Fruit fly (Drosophila melanogaster) whole organism, embryonic: ENCODE results near the gene CG14340.

Source experiments
- C15 ChIP-seq: fragments of 200-800 bp; sonication (Bioruptor generic); IDR thresholded peaks from 3 replicates; pipeline ENCODE4 v1.3.6; 2022; ENCODE audit warnings: missing biosample characterization, missing genetic modification characterization
- CG10565 ChIP-seq: fragments of 200-800 bp; sonication (Bioruptor generic); optimal IDR thresholded peaks from 3 replicates; lab custom pipeline; 2016; ENCODE audit warnings: missing biosample characterization, mild to moderate bottlenecking, missing genetic modification characterization
- CG11093 ChIP-seq: fragments of 200-800 bp; sonication (Bioruptor generic); IDR thresholded peaks from 3 replicates; pipeline ENCODE4 v1.3.6; 2022; ENCODE audit warnings: missing biosample characterization, missing genetic modification characterization
- CG12769 ChIP-seq: fragments of 200-800 bp; sonication (Bioruptor generic); optimal IDR thresholded peaks from 2 replicates; lab custom pipeline; 2019; ENCODE audit warnings: missing biosample characterization, mild to moderate bottlenecking, missing genetic modification characterization, moderate library complexity
- CG13894 ChIP-seq: fragments of 200-800 bp; sonication (Bioruptor generic); optimal IDR thresholded peaks from 3 replicates; lab custom pipeline; 2018; ENCODE audit warnings: missing biosample characterization, mild to moderate bottlenecking, missing genetic modification characterization, moderate library complexity
- CG15073 ChIP-seq: fragments of 200-800 bp; sonication (Bioruptor generic); optimal IDR thresholded peaks from 2 replicates; lab custom pipeline; 2016; ENCODE audit warnings: missing biosample characterization, missing genetic modification characterization
- CG17385 ChIP-seq: fragments of 200-800 bp; sonication (Bioruptor generic); optimal IDR thresholded peaks from 3 replicates; lab custom pipeline; 2018; ENCODE audit warnings: missing biosample characterization, mild to moderate bottlenecking, missing genetic modification characterization
- CG17802 ChIP-seq: fragments of 200-800 bp; sonication (Bioruptor generic); optimal IDR thresholded peaks from 2 replicates; lab custom pipeline; 2018; ENCODE audit warnings: missing biosample characterization, mild to moderate bottlenecking, missing genetic modification characterization, moderate library complexity
- CG18764 ChIP-seq: fragments of 200-800 bp; sonication (Bioruptor generic); optimal IDR thresholded peaks from 3 replicates; lab custom pipeline; 2016; ENCODE audit warnings: missing biosample characterization, missing genetic modification characterization
- CG2889 ChIP-seq: fragments of 200-800 bp; sonication (Bioruptor generic); IDR thresholded peaks from 3 replicates; pipeline ENCODE4 v1.3.6; 2022; ENCODE audit warnings: missing biosample characterization, missing genetic modification characterization
- CG3281 ChIP-seq: fragments of 200-800 bp; sonication (Bioruptor generic); optimal IDR thresholded peaks from 3 replicates; lab custom pipeline; 2017; ENCODE audit warnings: missing biosample characterization, mild to moderate bottlenecking, missing genetic modification characterization
- CG7928 ChIP-seq: fragments of 200-800 bp; sonication (Bioruptor generic); optimal IDR thresholded peaks from 2 replicates; lab custom pipeline; 2017; ENCODE audit warnings: missing biosample characterization, mild to moderate bottlenecking, missing genetic modification characterization
- CG7987 ChIP-seq: fragments of 200-800 bp; sonication (Bioruptor generic); optimal IDR thresholded peaks from 2 replicates; lab custom pipeline; 2018; ENCODE audit warnings: missing biosample characterization, mild to moderate bottlenecking, missing genetic modification characterization, moderate library complexity
- D ChIP-seq, 2 experiments: fragments of 200-800 bp in 1 of 2; fragments of >200 bp in 1 of 2; sonication (Bioruptor generic) in 1 of 2; optimal IDR thresholded peaks; 2 replicates in 1 of 2; 3 replicates in 1 of 2; lab custom pipeline; 2017; ENCODE audit warnings: mild to moderate bottlenecking in 1 of 2, missing biosample characterization in 1 of 2, missing genetic modification characterization in 1 of 2, missing genetic modification reagents in 1 of 2
- E2f2 ChIP-seq: fragments of 200-800 bp; sonication (Bioruptor generic); IDR thresholded peaks from 2 replicates; pipeline ENCODE4 v1.3.6; 2022; ENCODE audit warnings: missing biosample characterization, missing genetic modification characterization
- Ets65A ChIP-seq: fragments of 200-800 bp; sonication (Bioruptor generic); peaks from one replicate; lab custom pipeline; 2016; ENCODE audit warnings: missing biosample characterization, missing genetic modification characterization
- H2.0 ChIP-seq: fragments of 200-800 bp; sonication (Bioruptor generic); IDR thresholded peaks from 2 replicates; pipeline ENCODE4 v1.3.6; 2022; ENCODE audit warnings: missing biosample characterization, missing genetic modification characterization
- HLHmδ ChIP-seq: fragments of 200-800 bp; sonication (Bioruptor generic); optimal IDR thresholded peaks from 2 replicates; lab custom pipeline; 2018; ENCODE audit warnings: missing biosample characterization, mild to moderate bottlenecking, missing genetic modification characterization, moderate library complexity
- Hand ChIP-seq: fragments of 200-800 bp; sonication (Bioruptor generic); optimal IDR thresholded peaks from 2 replicates; lab custom pipeline; 2017; ENCODE audit warnings: mild to moderate bottlenecking, missing biosample characterization, missing genetic modification reagents, missing genetic modification characterization
- Hr51 ChIP-seq, 2 experiments: fragments of 200-800 bp; sonication (Bioruptor generic); optimal IDR thresholded peaks; 2 replicates in 1 of 2; 3 replicates in 1 of 2; lab custom pipeline; 2016 to 2018; ENCODE audit warnings: missing biosample characterization in 2 of 2, missing genetic modification characterization in 2 of 2, mild to moderate bottlenecking in 1 of 2, moderate library complexity in 1 of 2
- Mad ChIP-seq: fragments of 200-800 bp; sonication (Bioruptor generic); optimal IDR thresholded peaks from 2 replicates; lab custom pipeline; 2016; ENCODE audit warnings: missing biosample characterization, missing genetic modification characterization
- NC2α ChIP-seq: fragments of 200-800 bp; sonication (Bioruptor generic); optimal IDR thresholded peaks from 2 replicates; lab custom pipeline; 2016; ENCODE audit warnings: missing biosample characterization, missing genetic modification characterization
- Neu2 ChIP-seq: fragments of 200-800 bp; sonication (Bioruptor generic); optimal IDR thresholded peaks from 3 replicates; lab custom pipeline; 2016; ENCODE audit warnings: missing biosample characterization, missing genetic modification characterization, borderline replicate concordance
- Rx ChIP-seq: fragments of 200-800 bp; sonication (Bioruptor generic); IDR thresholded peaks from 2 replicates; pipeline ENCODE4 v1.3.6; 2022; ENCODE audit warnings: missing biosample characterization, missing genetic modification characterization
- Spps ChIP-seq: fragments of 200-800 bp; sonication (Bioruptor generic); optimal IDR thresholded peaks from 2 replicates; lab custom pipeline; 2018; ENCODE audit warnings: missing biosample characterization, mild to moderate bottlenecking, missing genetic modification characterization
- Sry-δ ChIP-seq: fragments of 200-800 bp; sonication (Bioruptor generic); optimal IDR thresholded peaks from 2 replicates; lab custom pipeline; 2016; ENCODE audit warnings: missing biosample characterization, missing genetic modification characterization
- YL-1 ChIP-seq: fragments of 200-800 bp; sonication (Bioruptor generic); optimal IDR thresholded peaks from 3 replicates; lab custom pipeline; 2017; ENCODE audit warnings: missing biosample characterization, mild to moderate bottlenecking, missing genetic modification characterization
- al ChIP-seq: fragments of 200-800 bp; sonication (Bioruptor generic); IDR thresholded peaks from 2 replicates; pipeline ENCODE4 v1.3.6; 2022; ENCODE audit warnings: missing biosample characterization, missing genetic modification characterization
- aop ChIP-seq: fragments of 200-800 bp; sonication (Bioruptor generic); IDR thresholded peaks from 2 replicates; pipeline ENCODE4 v1.3.6; 2022; ENCODE audit warnings: missing biosample characterization, missing genetic modification characterization
- ap ChIP-seq: fragments of 200-800 bp; sonication (Bioruptor generic); IDR thresholded peaks from 2 replicates; pipeline ENCODE4 v1.3.6; 2022; ENCODE audit warnings: missing biosample characterization, missing genetic modification characterization
- bbx ChIP-seq: fragments of 200-800 bp; sonication (Bioruptor generic); IDR thresholded peaks from 2 replicates; pipeline ENCODE4 v1.3.6; 2022; ENCODE audit warnings: missing biosample characterization, missing genetic modification characterization; ENCODE audit not compliant: partially characterized antibody
- br ChIP-seq: fragments of >200 bp; optimal IDR thresholded peaks from 2 replicates; lab custom pipeline; 2017
- chm ChIP-seq: fragments of 200-800 bp; sonication (Bioruptor generic); IDR thresholded peaks from 2 replicates; pipeline ENCODE4 v1.3.6; 2022; ENCODE audit warnings: missing biosample characterization, missing genetic modification characterization
- crol ChIP-seq: fragments of 200-800 bp; sonication (Bioruptor generic); IDR thresholded peaks from 2 replicates; pipeline ENCODE4 v1.3.6; 2022; ENCODE audit warnings: missing biosample characterization, missing genetic modification characterization
- dati ChIP-seq: fragments of 200-800 bp; sonication (Bioruptor generic); IDR thresholded peaks from 2 replicates; pipeline ENCODE4 v1.3.6; 2022; ENCODE audit warnings: missing biosample characterization, missing genetic modification characterization
- fd3F ChIP-seq: fragments of 200-800 bp; sonication (Bioruptor generic); optimal IDR thresholded peaks from 2 replicates; lab custom pipeline; 2018; ENCODE audit warnings: missing biosample characterization, mild to moderate bottlenecking, missing genetic modification characterization, moderate library complexity
- jigr1 ChIP-seq: fragments of 200-800 bp; sonication (Bioruptor generic); IDR thresholded peaks from 3 replicates; pipeline ENCODE4 v1.3.6; 2022; ENCODE audit warnings: missing biosample characterization, missing genetic modification characterization
- kay ChIP-seq: fragments of 200-800 bp; sonication (Bioruptor generic); optimal IDR thresholded peaks from 2 replicates; lab custom pipeline; 2016; ENCODE audit warnings: missing biosample characterization, missing genetic modification characterization
- ken ChIP-seq: fragments of 200-800 bp; sonication (Bioruptor generic); IDR thresholded peaks from 3 replicates; pipeline ENCODE4 v1.3.6; 2022; ENCODE audit warnings: missing biosample characterization, missing genetic modification characterization
- lab ChIP-seq: fragments of 200-800 bp; sonication (Bioruptor generic); optimal IDR thresholded peaks from 3 replicates; lab custom pipeline; 2017; ENCODE audit warnings: missing biosample characterization, missing genetic modification characterization, mild to moderate bottlenecking, moderate library complexity, missing genetic modification reagents
- lola ChIP-seq, 3 experiments: fragments of >200 bp in 2 of 3; fragments of 200-800 bp in 1 of 3; sonication (Bioruptor generic) in 1 of 3; optimal IDR thresholded peaks; 2 replicates each; lab custom pipeline; 2017 to 2019; ENCODE audit warnings: missing biosample characterization in 3 of 3, missing genetic modification characterization in 3 of 3, mild to moderate bottlenecking in 1 of 3, moderate library complexity in 1 of 3
- mld ChIP-seq: fragments of 200-800 bp; sonication (Bioruptor generic); IDR thresholded peaks from 3 replicates; pipeline ENCODE4 v1.3.6; 2022; ENCODE audit warnings: missing biosample characterization, missing genetic modification characterization; ENCODE audit not compliant: partially characterized antibody
- pan ChIP-seq, 4 experiments: fragments of >200 bp in 3 of 4; fragments of 200-800 bp in 1 of 4; sonication (Bioruptor generic) in 1 of 4; optimal IDR thresholded peaks in 3 of 4; IDR thresholded peaks in 1 of 4; 2 replicates each; pipeline versions ENCODE4 v1.3.6 to Lab custom; 2017 to 2022; ENCODE audit warnings: missing biosample characterization in 2 of 4, missing genetic modification characterization in 2 of 4, mixed read lengths in 1 of 4
- salm ChIP-seq: fragments of 200-800 bp; sonication (Bioruptor generic); optimal IDR thresholded peaks from 2 replicates; lab custom pipeline; 2018; ENCODE audit warnings: missing biosample characterization, mild to moderate bottlenecking, missing genetic modification characterization
- sd ChIP-seq: fragments of 200-800 bp; sonication (Bioruptor generic); optimal IDR thresholded peaks from 3 replicates; lab custom pipeline; 2018; ENCODE audit warnings: missing biosample characterization, mild to moderate bottlenecking, missing genetic modification characterization, moderate library complexity
- slou ChIP-seq: fragments of 200-800 bp; sonication (Bioruptor generic); optimal IDR thresholded peaks from 3 replicates; lab custom pipeline; 2016; ENCODE audit warnings: missing biosample characterization, missing genetic modification characterization
- tup ChIP-seq: fragments of 200-800 bp; sonication (Bioruptor generic); optimal IDR thresholded peaks from 2 replicates; lab custom pipeline; 2016; ENCODE audit warnings: missing biosample characterization, mild to moderate bottlenecking, missing genetic modification characterization, moderate library complexity
- wek ChIP-seq: fragments of 200-800 bp; sonication (Bioruptor generic); optimal IDR thresholded peaks from 3 replicates; lab custom pipeline; 2018; ENCODE audit warnings: missing biosample characterization, mild to moderate bottlenecking, missing genetic modification characterization, moderate library complexity
- wor ChIP-seq: fragments of 200-800 bp; sonication (Bioruptor generic); IDR thresholded peaks from 2 replicates; pipeline ENCODE4 v1.3.6; 2022; ENCODE audit warnings: missing biosample characterization, missing genetic modification characterization
- yki ChIP-seq: fragments of >200 bp; optimal IDR thresholded peaks from 3 replicates; lab custom pipeline; 2018

The CG14340 gene

dm6 chr2L:1075753-1076152, 37.0 kb upstream of the CG14340 start (continued):
- peak; percentile 51 for TF ChIP-seq CG3281 (GFP tag; lab: Kevin White, UChicago)
- TF ChIP-seq lab (GFP tag; lab: Kevin White, UChicago), result peak; percentile 86
- peak; percentile 88 for TF ChIP-seq ap (GFP tag; lab: Robert Waterston, UW)
- TF ChIP-seq lola (GFP tag; optimal IDR thresholded peaks at IDR 0.05; lab: Kevin White, UChicago), result peak in 1 of 3 experiments; percentile 89
- peak; percentile 55 for TF ChIP-seq crol (GFP tag; lab: Robert Waterston, UW)
- TF ChIP-seq dati (GFP tag; lab: Robert Waterston, UW), result peak; percentile 87
- TF ChIP-seq CG18764, result peak; percentile 89
- TF ChIP-seq Rx (GFP tag; lab: Robert Waterston, UW), result peak; percentile 94
- peak; percentile 99 for TF ChIP-seq Ets65A (GFP tag; lab: Kevin White, UChicago)
- peak; percentile 69 for TF ChIP-seq E2f2 (GFP tag; lab: Robert Waterston, UW)
- peak; percentile 84 for TF ChIP-seq CG2889 (GFP tag; lab: Robert Waterston, UW)
- TF ChIP-seq slou (GFP tag; lab: Kevin White, UChicago), result peak; percentile 71
- TF ChIP-seq al (GFP tag; lab: Robert Waterston, UW), result peak; percentile 43; the same call in 1 of the 2 replicates
- TF ChIP-seq YL-1 (GFP tag; lab: Kevin White, UChicago), result peak; percentile 3
- peak; percentile 50 for TF ChIP-seq fd3F (GFP tag; lab: Kevin White, UChicago)
- peak; percentile 97 for TF ChIP-seq chm (GFP tag; lab: Robert Waterston, UW)
- peak; percentile 95 for TF ChIP-seq H2.0 (GFP tag; lab: Robert Waterston, UW)
- TF ChIP-seq sd (tag; lab: Kevin White, UChicago), result peak; percentile 29
- peak; percentile 85 for TF ChIP-seq tup (GFP tag; lab: Kevin White, UChicago)
- peak; percentile 79 for TF ChIP-seq CG15073 (GFP tag; lab: Kevin White, UChicago)
- TF ChIP-seq aop, result peak; percentile 84; the same call in 1 of the 2 replicates
- peak in 1 of 2 experiments; percentile 81 for TF ChIP-seq pan (optimal IDR thresholded peaks at IDR 0.05; lab: Kevin White, UChicago)
- TF ChIP-seq pan (GFP tag; optimal IDR thresholded peaks at IDR 0.05 in 1 of 2, IDR thresholded peaks at IDR 0.05 in 1 of 2), result peak; percentile 61 to 93
- no peak for TF ChIP-seq yki
- peak; percentile 83 to 85 for TF ChIP-seq Hr51 (GFP tag; optimal IDR thresholded peaks at IDR 0.05; lab: Kevin White, UChicago)
- TF ChIP-seq Hand (GFP tag; lab: Kevin White, UChicago), result peak; percentile 21
- peak; percentile 87 for TF ChIP-seq NC2α (GFP tag; lab: Kevin White, UChicago)
- TF ChIP-seq CG17802 (tag; lab: Kevin White, UChicago), result peak; percentile 79
- peak; percentile 86 for TF ChIP-seq salm
- no peak for TF ChIP-seq bbx
- TF ChIP-seq Spps (tag; lab: Kevin White, UChicago), result peak; percentile 76
- peak; percentile 83 for TF ChIP-seq CG17385 (GFP tag; lab: Kevin White, UChicago)
- peak; percentile 66 for TF ChIP-seq wek (GFP tag; lab: Kevin White, UChicago)
- no peak for TF ChIP-seq CG13894 (tag; lab: Kevin White, UChicago)
- peak; percentile 39 for TF ChIP-seq HLHmδ
- TF ChIP-seq Mad (GFP tag; lab: Kevin White, UChicago), result peak; percentile 88
- peak; percentile 93 for TF ChIP-seq CG11093 (GFP tag; lab: Robert Waterston, UW)
- peak; percentile 75 for TF ChIP-seq Neu2 (GFP tag; lab: Kevin White, UChicago)
- peak; percentile 58 for TF ChIP-seq Sry-δ (GFP tag; lab: Kevin White, UChicago)
- no peak for TF ChIP-seq mld (GFP tag; lab: Robert Waterston, UW)
- TF ChIP-seq D (optimal IDR thresholded peaks at IDR 0.05; lab: Kevin White, UChicago), result no peak
- peak; percentile 94 for TF ChIP-seq D (GFP tag; optimal IDR thresholded peaks at IDR 0.05; lab: Kevin White, UChicago)
- no peak for TF ChIP-seq br (lab: Kevin White, UChicago)
- TF ChIP-seq CG7987, result peak; percentile 62
- TF ChIP-seq kay (GFP tag; lab: Kevin White, UChicago), result peak; percentile 85
- TF ChIP-seq C15 (GFP tag; lab: Robert Waterston, UW), result peak; percentile 14; the same call in 1 of the 3 replicates
- TF ChIP-seq wor (GFP tag; lab: Robert Waterston, UW), result peak; percentile 91
- TF ChIP-seq CG10565 (GFP tag; lab: Kevin White, UChicago), result peak; percentile 41
- TF ChIP-seq CG12769, result peak; percentile 94
- peak; percentile 90 for TF ChIP-seq jigr1 (GFP tag; lab: Robert Waterston, UW)
- no peak for TF ChIP-seq CG7928 (GFP tag; lab: Kevin White, UChicago)
- peak; percentile 96 for TF ChIP-seq ken (GFP tag; lab: Robert Waterston, UW)
